Fruit fly (Drosophila melanogaster): ENCODE data around the gene CG6136.

dm6 chr3R:15375470-15375869 is 3.5 kb upstream of the CG6136 start:
- TF ChIP-seq lola (GFP tag; optimal IDR thresholded peaks at IDR 0.05) (no peak), rgr (GFP tag; optimal IDR thresholded peaks at IDR 0.05) (no peak), Vsx2 (GFP tag; optimal IDR thresholded peaks at IDR 0.05; ENCODE audit: partially characterized antibody) (no peak), Mio (GFP tag; optimal IDR thresholded peaks at IDR 0.05) (no peak), psq (GFP tag; optimal IDR thresholded peaks at IDR 0.05) (no peak), CG9705 (GFP tag; optimal IDR thresholded peaks at IDR 0.05) (no peak), Dfd (GFP tag; optimal IDR thresholded peaks at IDR 0.05) (no peak), ey (GFP tag; optimal IDR thresholded peaks at IDR 0.05) (no peak), h (GFP tag; optimal IDR thresholded peaks at IDR 0.05) (no peak), Sp1 (GFP tag; optimal IDR thresholded peaks at IDR 0.05) (no peak), sv (GFP tag; optimal IDR thresholded peaks at IDR 0.05) (no peak)
